Fruit fly (Drosophila melanogaster): ENCODE measurements around the gene CG9801.

CG9801 gene

DNA sequence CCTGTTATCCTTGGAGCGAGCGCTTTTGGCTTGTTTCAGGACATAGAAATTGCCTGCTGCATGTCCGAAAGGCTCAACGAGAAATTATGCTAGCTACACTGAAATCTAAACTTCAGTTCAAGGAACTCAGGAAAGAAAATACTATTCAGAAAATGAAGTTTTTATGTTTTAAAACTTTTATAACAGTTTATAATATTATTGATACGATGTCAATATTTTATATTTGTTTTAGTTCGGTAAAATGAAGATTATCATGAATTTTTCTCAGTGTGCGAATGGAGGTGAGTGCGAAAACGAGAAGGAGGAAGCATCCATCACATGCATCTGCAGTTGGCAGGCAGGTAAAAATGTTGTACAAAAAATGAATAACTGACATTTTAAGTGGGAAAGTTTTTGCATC, 1.1 kb downstream of the CG9801 start (continued):
- TF ChIP-seq Myb (GFP tag; optimal IDR thresholded peaks at IDR 0.05) = no peak
- no peak for TF ChIP-seq nerfin-1 (tag; optimal IDR thresholded peaks at IDR 0.05)
- TF ChIP-seq sens (GFP tag) = peak; percentile 81
- no peak for TF ChIP-seq CG4282 (GFP tag; optimal IDR thresholded peaks at IDR 0.05)
- no peak for TF ChIP-seq hkb (optimal IDR thresholded peaks at IDR 0.05)
- TF ChIP-seq hkb (GFP tag; IDR thresholded peaks at IDR 0.05) = peak; percentile 79
- TF ChIP-seq Hsf (GFP tag; optimal IDR thresholded peaks at IDR 0.05) = peak; percentile 29
- peak; percentile 2 for TF ChIP-seq caup (GFP tag; optimal IDR thresholded peaks at IDR 0.05; ENCODE audit: severe bottlenecking)
- TF ChIP-seq Lpt (GFP tag; optimal IDR thresholded peaks at IDR 0.05) = no peak
- TF ChIP-seq CG7372 (GFP tag; IDR thresholded peaks at IDR 0.05) = no peak
- TF ChIP-seq Kr (GFP tag; optimal IDR thresholded peaks at IDR 0.05) = no peak
- peak; percentile 76 for TF ChIP-seq PHDP (tag; optimal IDR thresholded peaks at IDR 0.05)
- TF ChIP-seq CG33557 (GFP tag; optimal IDR thresholded peaks at IDR 0.05) = no peak
- peak; percentile 24 for TF ChIP-seq CG15479 (GFP tag; optimal IDR thresholded peaks at IDR 0.05)
- no peak for TF ChIP-seq cas (GFP tag; IDR thresholded peaks at IDR 0.05)
- peak; percentile 55 for TF ChIP-seq CG15601 (tag; optimal IDR thresholded peaks at IDR 0.05)
- no peak for TF ChIP-seq vnd (GFP tag; IDR thresholded peaks at IDR 0.05; ENCODE audit: partially characterized antibody)
- peak; percentile 73 for TF ChIP-seq Ada2b (GFP tag; IDR thresholded peaks at IDR 0.05)
- TF ChIP-seq her (GFP tag; optimal IDR thresholded peaks at IDR 0.05) = no peak
- no peak for TF ChIP-seq exex (tag; optimal IDR thresholded peaks at IDR 0.05)
- TF ChIP-seq CG30431 (GFP tag; optimal IDR thresholded peaks at IDR 0.05) = peak; percentile 51
- TF ChIP-seq CG17568 (GFP tag; optimal IDR thresholded peaks at IDR 0.05) = peak; percentile 35
- TF ChIP-seq CG7963 (GFP tag; IDR thresholded peaks at IDR 0.05; ENCODE audit: partially characterized antibody) = no peak
- TF ChIP-seq Dfd (GFP tag; optimal IDR thresholded peaks at IDR 0.05) = no peak
- no peak for TF ChIP-seq CG3163 (GFP tag; optimal IDR thresholded peaks at IDR 0.05)

DNA sequence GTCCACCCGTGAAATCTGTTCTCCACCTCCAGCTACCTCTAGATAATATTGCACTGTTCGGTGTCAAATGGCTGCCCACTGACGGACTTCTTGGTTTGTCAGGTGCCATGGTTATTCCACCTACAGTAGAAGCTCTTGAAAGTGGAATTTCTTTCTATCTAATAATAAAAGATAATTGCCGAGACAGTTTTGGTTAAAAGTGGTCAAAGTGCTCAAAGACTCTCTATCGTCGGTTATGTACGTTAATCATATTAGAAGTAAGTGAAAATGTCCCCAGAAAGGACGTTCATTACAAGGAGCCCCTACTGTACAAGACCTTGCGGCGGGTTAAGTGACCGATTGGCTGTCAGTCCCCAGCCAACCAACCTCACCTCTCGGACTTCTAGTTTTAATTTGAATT, 3.3 kb downstream of the CG9801 start:
- no peak for TF ChIP-seq Jarid2 (GFP tag; optimal IDR thresholded peaks at IDR 0.05)
- TF ChIP-seq slbo (GFP tag; IDR thresholded peaks at IDR 0.05) = peak; percentile 35; the same call in 1 of the 2 replicates
- peak; percentile 22 for TF ChIP-seq CG30431 (GFP tag; optimal IDR thresholded peaks at IDR 0.05)
- no peak for TF ChIP-seq CG30020 (tag; optimal IDR thresholded peaks at IDR 0.05)
- TF ChIP-seq Meics (GFP tag; optimal IDR thresholded peaks at IDR 0.05) = peak; percentile 35
- peak; percentile 15 for TF ChIP-seq gsb-n (tag; optimal IDR thresholded peaks at IDR 0.05)
- peak; percentile 12 for TF ChIP-seq CG4854 (GFP tag; optimal IDR thresholded peaks at IDR 0.05)
- peak; percentile 65 for TF ChIP-seq unpg (GFP tag; optimal IDR thresholded peaks at IDR 0.05)
- peak; percentile 27 for TF ChIP-seq Hr3 (GFP tag; optimal IDR thresholded peaks at IDR 0.05)
- TF ChIP-seq HLH54F (GFP tag; optimal IDR thresholded peaks at IDR 0.05) = peak; percentile 23
- 0 out of 2 replicates have a peak, but pooled peaks have one; percentile 62 for TF ChIP-seq Awh (GFP tag; IDR thresholded peaks at IDR 0.05)
- peak; percentile 41 for TF ChIP-seq CG1602 (GFP tag; optimal IDR thresholded peaks at IDR 0.05)
- no peak for TF ChIP-seq CG14710 (tag; optimal IDR thresholded peaks at IDR 0.05)
- TF ChIP-seq Lpt (GFP tag; optimal IDR thresholded peaks at IDR 0.05) = no peak
- no peak for TF ChIP-seq CG12155 (GFP tag; optimal IDR thresholded peaks at IDR 0.05)
- TF ChIP-seq Sox102F (GFP tag; optimal IDR thresholded peaks at IDR 0.05) = peak; percentile 58
- no peak for TF ChIP-seq Neu2 (GFP tag; optimal IDR thresholded peaks at IDR 0.05; ENCODE audit: borderline replicate concordance)
- TF ChIP-seq Bdp1 (GFP tag; optimal IDR thresholded peaks at IDR 0.05) = no peak
- no peak for TF ChIP-seq ham (GFP tag; IDR thresholded peaks at IDR 0.05)
- peak; percentile 51 for TF ChIP-seq CG7556 (GFP tag; optimal IDR thresholded peaks at IDR 0.05)
- TF ChIP-seq CG7963 (GFP tag; IDR thresholded peaks at IDR 0.05; ENCODE audit: partially characterized antibody) = no peak
- TF ChIP-seq salm (tag; optimal IDR thresholded peaks at IDR 0.05) = no peak
- TF ChIP-seq stc (GFP tag; IDR thresholded peaks at IDR 0.05) = peak; percentile 40
- peak; percentile 61 for TF ChIP-seq CG6689 (GFP tag; IDR thresholded peaks at IDR 0.05)
- peak; percentile 7 for TF ChIP-seq CG8924 (tag; optimal IDR thresholded peaks at IDR 0.05)
- TF ChIP-seq Sin3A (optimal IDR thresholded peaks at IDR 0.05) = no peak
- 0 out of 2 replicates have a peak, but pooled peaks have one; percentile 31 for TF ChIP-seq E2f2 (GFP tag; IDR thresholded peaks at IDR 0.05)
- TF ChIP-seq trem (tag; optimal IDR thresholded peaks at IDR 0.05) = no peak
- TF ChIP-seq disco-r (GFP tag; optimal IDR thresholded peaks at IDR 0.05) = no peak
- TF ChIP-seq fd3F (GFP tag; optimal IDR thresholded peaks at IDR 0.05) = peak; percentile 29
